Fruit fly (Drosophila melanogaster): Measurements from ENCODE around the gene Saf-B.

The Saf-B gene

dm6 chr3R:24809576-24810279, 7.5 kb upstream of the Saf-B start (continued):
- peak; percentile 63 for TF ChIP-seq CG10209 (GFP tag; optimal IDR thresholded peaks at IDR 0.05)
- no peak for TF ChIP-seq ERR (GFP tag; optimal IDR thresholded peaks at IDR 0.05)
- TF ChIP-seq lbe (GFP tag; optimal IDR thresholded peaks at IDR 0.05), result no peak
- no peak for TF ChIP-seq MBD-R2 (GFP tag; IDR thresholded peaks at IDR 0.05)
- TF ChIP-seq CG17361 (GFP tag; IDR thresholded peaks at IDR 0.05), result no peak
- TF ChIP-seq trh (GFP tag; optimal IDR thresholded peaks at IDR 0.05), result peak; percentile 16
- no peak for TF ChIP-seq CG2678 (tag; optimal IDR thresholded peaks at IDR 0.05)
- no peak; the same call in 1 of the 2 replicates for TF ChIP-seq Xrp1 (GFP tag; IDR thresholded peaks at IDR 0.05)
- no peak for TF ChIP-seq bab2 (GFP tag; optimal IDR thresholded peaks at IDR 0.05)
- TF ChIP-seq CG15601 (tag; optimal IDR thresholded peaks at IDR 0.05), result no peak
- TF ChIP-seq Sin3A (optimal IDR thresholded peaks at IDR 0.05), result no peak
- peak; percentile 65 for TF ChIP-seq CG12299 (tag; optimal IDR thresholded peaks at IDR 0.05)
- peak; percentile 59 for TF ChIP-seq CrebB (tag; optimal IDR thresholded peaks at IDR 0.05)
- TF ChIP-seq CG11398 (GFP tag; optimal IDR thresholded peaks at IDR 0.05), result no peak
- TF ChIP-seq HLH54F (GFP tag; optimal IDR thresholded peaks at IDR 0.05), result no peak
- no peak for TF ChIP-seq vnd (GFP tag; IDR thresholded peaks at IDR 0.05; ENCODE audit: partially characterized antibody)
- TF ChIP-seq CG34376 (GFP tag; optimal IDR thresholded peaks at IDR 0.05), result peak; percentile 83
- TF ChIP-seq TFAM (GFP tag; optimal IDR thresholded peaks at IDR 0.05), result no peak
- no peak for TF ChIP-seq CG6791 (GFP tag; IDR thresholded peaks at IDR 0.05; ENCODE audit: partially characterized antibody)
- no peak for TF ChIP-seq gce (GFP tag; IDR thresholded peaks at IDR 0.05)
- no peak for TF ChIP-seq h (optimal IDR thresholded peaks at IDR 0.05)
- TF ChIP-seq bbx (GFP tag; IDR thresholded peaks at IDR 0.05; ENCODE audit: partially characterized antibody), result no peak
- no peak for TF ChIP-seq Meics (GFP tag; optimal IDR thresholded peaks at IDR 0.05)
- no peak for TF ChIP-seq fd102C (GFP tag; optimal IDR thresholded peaks at IDR 0.05)
- no peak for TF ChIP-seq CG2120 (GFP tag; optimal IDR thresholded peaks at IDR 0.05)
- no peak for TF ChIP-seq abd-A (tag; optimal IDR thresholded peaks at IDR 0.05)
- TF ChIP-seq nerfin-2 (GFP tag; IDR thresholded peaks at IDR 0.05; ENCODE audit: partially characterized antibody), result no peak
- TF ChIP-seq CG10274 (GFP tag; optimal IDR thresholded peaks at IDR 0.05), result peak; percentile 25
- TF ChIP-seq Poxn (GFP tag; IDR thresholded peaks at IDR 0.05), result no peak
- no peak for TF ChIP-seq Sry-δ (GFP tag; optimal IDR thresholded peaks at IDR 0.05)
- peak; percentile 54 for TF ChIP-seq CG8359 (GFP tag; optimal IDR thresholded peaks at IDR 0.05; ENCODE audit: borderline replicate concordance)
- TF ChIP-seq CG11723 (GFP tag; optimal IDR thresholded peaks at IDR 0.05), result no peak
- TF ChIP-seq da (GFP tag; optimal IDR thresholded peaks at IDR 0.05), result no peak
- TF ChIP-seq row (GFP tag; IDR thresholded peaks at IDR 0.05), result 0 out of 3 replicates have a peak, but pooled peaks have one; percentile 7
- peak; percentile 19 for TF ChIP-seq Camta (GFP tag; optimal IDR thresholded peaks at IDR 0.05)
- no peak for TF ChIP-seq Max (GFP tag; optimal IDR thresholded peaks at IDR 0.05)
- no peak for TF ChIP-seq E2f2 (GFP tag; IDR thresholded peaks at IDR 0.05)
- TF ChIP-seq oc (tag; optimal IDR thresholded peaks at IDR 0.05), result no peak
- TF ChIP-seq Chrac-16 (GFP tag; optimal IDR thresholded peaks at IDR 0.05), result no peak
- TF ChIP-seq CG16779 (GFP tag; IDR thresholded peaks at IDR 0.05), result no peak
- no peak for TF ChIP-seq slou (GFP tag; optimal IDR thresholded peaks at IDR 0.05)
- no peak for TF ChIP-seq MESR4 (GFP tag; optimal IDR thresholded peaks at IDR 0.05)
- TF ChIP-seq stc (GFP tag; IDR thresholded peaks at IDR 0.05), result no peak
- TF ChIP-seq CG11695 (GFP tag; IDR thresholded peaks at IDR 0.05), result 0 out of 3 replicates have a peak, but pooled peaks have one; percentile 11
- TF ChIP-seq Mrtf (GFP tag; IDR thresholded peaks at IDR 0.05), result no peak
- TF ChIP-seq CG6689 (GFP tag; IDR thresholded peaks at IDR 0.05), result no peak
- no peak for TF ChIP-seq hb (GFP tag; IDR thresholded peaks at IDR 0.05; ENCODE audit: partially characterized antibody)
- TF ChIP-seq NK7.1 (GFP tag; optimal IDR thresholded peaks at IDR 0.05), result no peak
- TF ChIP-seq CG7839 (tag; optimal IDR thresholded peaks at IDR 0.05), result no peak
- TF ChIP-seq dpn (GFP tag; optimal IDR thresholded peaks at IDR 0.05), result no peak
- TF ChIP-seq emc (GFP tag; optimal IDR thresholded peaks at IDR 0.05), result no peak

All from whole organism, embryonic.